Fruit fly (Drosophila melanogaster) whole organism, embryonic: ENCODE data around the gene sra.

Experiments used
- Atf3 ChIP-seq: fragments of 200-800 bp; sonication (Bioruptor generic); optimal IDR thresholded peaks from 3 replicates; lab custom pipeline; 2016; ENCODE audit warnings: missing biosample characterization, missing genetic modification characterization
- CG10209 ChIP-seq: fragments of 200-800 bp; sonication (Bioruptor generic); optimal IDR thresholded peaks from 3 replicates; lab custom pipeline; 2017; ENCODE audit warnings: missing biosample characterization, mild to moderate bottlenecking, missing genetic modification characterization, missing genetic modification reagents
- CG11398 ChIP-seq: fragments of 200-800 bp; sonication (Bioruptor generic); optimal IDR thresholded peaks from 2 replicates; lab custom pipeline; 2016; ENCODE audit warnings: missing biosample characterization, missing genetic modification characterization
- CG12769 ChIP-seq: fragments of 200-800 bp; sonication (Bioruptor generic); optimal IDR thresholded peaks from 2 replicates; lab custom pipeline; 2019; ENCODE audit warnings: missing biosample characterization, mild to moderate bottlenecking, missing genetic modification characterization, moderate library complexity
- CG14050 ChIP-seq: fragments of 200-800 bp; sonication (Bioruptor generic); IDR thresholded peaks from 3 replicates; pipeline ENCODE4 v1.3.6; 2022; ENCODE audit warnings: missing biosample characterization, missing genetic modification characterization
- CG14710 ChIP-seq: fragments of 200-800 bp; sonication (Bioruptor generic); optimal IDR thresholded peaks from 3 replicates; lab custom pipeline; 2019; ENCODE audit warnings: missing biosample characterization, mild to moderate bottlenecking, missing genetic modification characterization, moderate library complexity
- CG14965 ChIP-seq: fragments of 200-800 bp; sonication (Bioruptor generic); optimal IDR thresholded peaks from 2 replicates; lab custom pipeline; 2016; ENCODE audit warnings: missing biosample characterization, missing genetic modification characterization, borderline replicate concordance
- CG15514 ChIP-seq: fragments of 200-800 bp; sonication (Bioruptor generic); optimal IDR thresholded peaks from 3 replicates; lab custom pipeline; 2017; ENCODE audit warnings: missing biosample characterization, missing genetic modification characterization, mild to moderate bottlenecking, moderate library complexity, missing genetic modification reagents
- CG17186 ChIP-seq: fragments of 200-800 bp; sonication (Bioruptor generic); optimal IDR thresholded peaks from 3 replicates; lab custom pipeline; 2017; ENCODE audit warnings: missing biosample characterization, missing genetic modification reagents, missing genetic modification characterization
- CG18262 ChIP-seq: fragments of 200-800 bp; optimal IDR thresholded peaks from 3 replicates; lab custom pipeline; 2019; ENCODE audit warnings: missing biosample characterization, mild to moderate bottlenecking, missing genetic modification characterization, moderate library complexity
- CG30403 ChIP-seq: fragments of 200-800 bp; sonication (Bioruptor generic); optimal IDR thresholded peaks from 3 replicates; lab custom pipeline; 2016; ENCODE audit warnings: missing biosample characterization, missing genetic modification characterization
- CG32767 ChIP-seq: fragments of 200-800 bp; sonication (Bioruptor generic); IDR thresholded peaks from 2 replicates; pipeline ENCODE4 v1.3.6; 2022; ENCODE audit warnings: missing biosample characterization, missing genetic modification characterization
- CG4328 ChIP-seq: fragments of 200-800 bp; sonication (Bioruptor generic); optimal IDR thresholded peaks from 3 replicates; lab custom pipeline; 2017; ENCODE audit warnings: missing biosample characterization, missing genetic modification reagents, missing genetic modification characterization
- CG5180 ChIP-seq: fragments of 200-800 bp; sonication (Bioruptor generic); optimal IDR thresholded peaks from 3 replicates; lab custom pipeline; 2017; ENCODE audit warnings: missing biosample characterization, missing genetic modification characterization, mild to moderate bottlenecking, moderate library complexity, missing genetic modification reagents
- CG7357 ChIP-seq: fragments of 200-800 bp; sonication (Bioruptor generic); IDR thresholded peaks from 3 replicates; pipeline ENCODE4 v1.3.6; 2022; ENCODE audit warnings: missing biosample characterization, missing genetic modification characterization
- CG7556 ChIP-seq: fragments of 200-800 bp; sonication (Bioruptor generic); optimal IDR thresholded peaks from 2 replicates; lab custom pipeline; 2017; ENCODE audit warnings: missing biosample characterization, mild to moderate bottlenecking, missing genetic modification characterization
- CG8924 ChIP-seq: fragments of 200-800 bp; optimal IDR thresholded peaks from 3 replicates; lab custom pipeline; 2019; ENCODE audit warnings: missing biosample characterization, mild to moderate bottlenecking, missing genetic modification characterization, moderate library complexity
- CoRest ChIP-seq: fragments of 200-800 bp; sonication (Bioruptor generic); optimal IDR thresholded peaks from 3 replicates; lab custom pipeline; 2018; ENCODE audit warnings: missing biosample characterization, mild to moderate bottlenecking, missing genetic modification characterization, moderate library complexity
- Dp ChIP-seq: fragments of 200-800 bp; sonication (Bioruptor generic); optimal IDR thresholded peaks from 2 replicates; lab custom pipeline; 2018; ENCODE audit warnings: missing biosample characterization, mild to moderate bottlenecking, missing genetic modification characterization, moderate library complexity
- Elba2 ChIP-seq: fragments of 200-800 bp; sonication (Bioruptor generic); optimal IDR thresholded peaks from 3 replicates; lab custom pipeline; 2016; ENCODE audit warnings: missing biosample characterization, missing genetic modification characterization
- HmgD ChIP-seq: fragments of 200-800 bp; sonication (Bioruptor generic); optimal IDR thresholded peaks from 3 replicates; lab custom pipeline; 2016; ENCODE audit warnings: missing biosample characterization, missing genetic modification characterization
- Hmx ChIP-seq: fragments of 200-800 bp; sonication (Bioruptor generic); optimal IDR thresholded peaks from 2 replicates; lab custom pipeline; 2016; ENCODE audit warnings: missing biosample characterization, missing genetic modification characterization
- Lpt ChIP-seq: fragments of >200 bp; optimal IDR thresholded peaks from 2 replicates; lab custom pipeline; 2018; ENCODE audit warnings: missing biosample characterization, missing genetic modification characterization
- Optix ChIP-seq: fragments of 200-800 bp; sonication (Bioruptor generic); IDR thresholded peaks from 3 replicates; pipeline ENCODE4 v1.3.6; 2022; ENCODE audit warnings: missing biosample characterization, missing genetic modification characterization
- PHDP ChIP-seq: fragments of 200-800 bp; sonication (Bioruptor generic); optimal IDR thresholded peaks from 3 replicates; lab custom pipeline; 2018; ENCODE audit warnings: missing biosample characterization, mild to moderate bottlenecking, missing genetic modification characterization, moderate library complexity
- Ptx1 ChIP-seq: fragments of 200-800 bp; sonication (Bioruptor generic); IDR thresholded peaks from 2 replicates; pipeline ENCODE4 v1.3.6; 2022; ENCODE audit warnings: missing biosample characterization, missing genetic modification characterization
- Sox102F ChIP-seq: fragments of 200-800 bp; sonication (Bioruptor generic); optimal IDR thresholded peaks from 2 replicates; lab custom pipeline; 2018; ENCODE audit warnings: missing biosample characterization, mild to moderate bottlenecking, missing genetic modification characterization, moderate library complexity
- TFAM ChIP-seq: fragments of 200-800 bp; sonication (Bioruptor generic); optimal IDR thresholded peaks from 2 replicates; lab custom pipeline; 2017; ENCODE audit warnings: missing biosample characterization, missing genetic modification characterization, inconsistent platforms
- aop ChIP-seq: fragments of 200-800 bp; sonication (Bioruptor generic); IDR thresholded peaks from 2 replicates; pipeline ENCODE4 v1.3.6; 2022; ENCODE audit warnings: missing biosample characterization, missing genetic modification characterization
- ci ChIP-seq: fragments of 200-800 bp; sonication (Bioruptor generic); IDR thresholded peaks from 3 replicates; pipeline ENCODE4 v1.3.6; 2022; ENCODE audit warnings: missing biosample characterization, missing genetic modification characterization
- dm ChIP-seq: fragments of 200-800 bp; sonication (Bioruptor generic); optimal IDR thresholded peaks from 3 replicates; lab custom pipeline; 2016; ENCODE audit warnings: missing biosample characterization, missing genetic modification characterization
- dmrt11E ChIP-seq: fragments of 200-800 bp; sonication (Bioruptor generic); optimal IDR thresholded peaks from 3 replicates; lab custom pipeline; 2018; ENCODE audit warnings: missing biosample characterization, mild to moderate bottlenecking, missing genetic modification characterization, moderate library complexity
- dysf ChIP-seq: fragments of 200-800 bp; sonication (Bioruptor generic); IDR thresholded peaks from 3 replicates; pipeline ENCODE4 v1.3.6; 2022; ENCODE audit warnings: missing biosample characterization, missing genetic modification characterization
- gro ChIP-seq: fragments of 200-800 bp; sonication (Bioruptor generic); optimal IDR thresholded peaks from 2 replicates; lab custom pipeline; 2016; ENCODE audit warnings: missing biosample characterization, missing genetic modification characterization
- gsb-n ChIP-seq: fragments of 200-800 bp; sonication (Bioruptor generic); optimal IDR thresholded peaks from 3 replicates; lab custom pipeline; 2018; ENCODE audit warnings: missing biosample characterization, mild to moderate bottlenecking, missing genetic modification characterization
- h ChIP-seq: fragments of >200 bp; optimal IDR thresholded peaks from 2 replicates; lab custom pipeline; 2017
- hb ChIP-seq: fragments of 200-800 bp; sonication (Bioruptor generic); IDR thresholded peaks from 3 replicates; pipeline ENCODE4 v1.3.6; 2022; ENCODE audit warnings: missing biosample characterization, missing genetic modification characterization; ENCODE audit not compliant: partially characterized antibody
- kay ChIP-seq: fragments of 200-800 bp; sonication (Bioruptor generic); optimal IDR thresholded peaks from 2 replicates; lab custom pipeline; 2016; ENCODE audit warnings: missing biosample characterization, missing genetic modification characterization
- lola ChIP-seq, 3 experiments: fragments of >200 bp in 2 of 3; fragments of 200-800 bp in 1 of 3; sonication (Bioruptor generic) in 1 of 3; optimal IDR thresholded peaks; 2 replicates each; lab custom pipeline; 2017 to 2019; ENCODE audit warnings: missing biosample characterization in 3 of 3, missing genetic modification characterization in 3 of 3, mild to moderate bottlenecking in 1 of 3, moderate library complexity in 1 of 3
- mirr ChIP-seq: fragments of 200-800 bp; sonication (Bioruptor generic); optimal IDR thresholded peaks from 3 replicates; lab custom pipeline; 2018; ENCODE audit warnings: missing biosample characterization, mild to moderate bottlenecking, missing genetic modification characterization
- pho ChIP-seq: fragments of 200-800 bp; sonication (Bioruptor generic); optimal IDR thresholded peaks from 2 replicates; lab custom pipeline; 2016; ENCODE audit warnings: missing biosample characterization, missing genetic modification characterization
- phol ChIP-seq: fragments of 200-800 bp; sonication (Bioruptor generic); optimal IDR thresholded peaks from 3 replicates; lab custom pipeline; 2018; ENCODE audit warnings: missing biosample characterization, mild to moderate bottlenecking, missing genetic modification characterization, moderate library complexity
- pum ChIP-seq: fragments of 200-800 bp; sonication (Bioruptor generic); optimal IDR thresholded peaks from 2 replicates; lab custom pipeline; 2016; ENCODE audit warnings: missing biosample characterization, missing genetic modification characterization
- rib ChIP-seq: fragments of 200-800 bp; sonication (Bioruptor generic); IDR thresholded peaks from 2 replicates; pipeline ENCODE4 v1.3.6; 2022; ENCODE audit warnings: missing biosample characterization, missing genetic modification characterization
- scrt ChIP-seq: fragments of 200-800 bp; sonication (Bioruptor generic); optimal IDR thresholded peaks from 2 replicates; lab custom pipeline; 2018; ENCODE audit warnings: missing biosample characterization, mild to moderate bottlenecking, missing genetic modification characterization, moderate library complexity
- ssp ChIP-seq: fragments of 200-800 bp; sonication (Bioruptor generic); IDR thresholded peaks from 2 replicates; pipeline ENCODE4 v1.3.6; 2022; ENCODE audit warnings: missing biosample characterization, missing genetic modification characterization
- tio ChIP-seq: fragments of 200-800 bp; sonication (Bioruptor generic); optimal IDR thresholded peaks from 2 replicates; lab custom pipeline; 2017; ENCODE audit warnings: missing biosample characterization, missing genetic modification characterization, inconsistent platforms
- vvl ChIP-seq: fragments of 200-800 bp; sonication (Bioruptor generic); IDR thresholded peaks from 2 replicates; pipeline ENCODE4 v1.3.6; 2022; ENCODE audit warnings: missing biosample characterization, missing genetic modification characterization
- zf30C ChIP-seq: fragments of 200-800 bp; sonication (Bioruptor generic); optimal IDR thresholded peaks from 3 replicates; lab custom pipeline; 2018; ENCODE audit warnings: missing biosample characterization, mild to moderate bottlenecking, missing genetic modification characterization

The sra gene

dm6 chr3R:16231385-16232307, 44.8 kb downstream of the sra start (continued):
- peak; percentile 42 for TF ChIP-seq pho (GFP tag; lab: Kevin White, UChicago)
- peak; percentile 39 for TF ChIP-seq scrt (GFP tag; lab: Kevin White, UChicago)
- TF ChIP-seq Ptx1 (GFP tag; lab: Robert Waterston, UW), result no peak
- TF ChIP-seq CG14710, result peak; percentile 77
- peak; percentile 20 for TF ChIP-seq mirr
- peak; percentile 68 for TF ChIP-seq tio (GFP tag; lab: Kevin White, UChicago)
- no peak for TF ChIP-seq Hmx (GFP tag; lab: Kevin White, UChicago)
- TF ChIP-seq Elba2 (GFP tag; lab: Kevin White, UChicago), result no peak
- peak; percentile 65 for TF ChIP-seq PHDP (tag; lab: Kevin White, UChicago)
- TF ChIP-seq CG18262 (tag; lab: Kevin White, UChicago), result peak; percentile 82
- peak; percentile 66 for TF ChIP-seq CG5180 (GFP tag; lab: Kevin White, UChicago)
- no peak for TF ChIP-seq Dp (GFP tag; lab: Kevin White, UChicago)
- TF ChIP-seq phol (tag; lab: Kevin White, UChicago), result peak; percentile 86
- peak; percentile 66 for TF ChIP-seq CG11398 (GFP tag; lab: Kevin White, UChicago)
- peak; percentile 39 for TF ChIP-seq CG17186
- TF ChIP-seq dysf, result no peak
- TF ChIP-seq CG14965 (GFP tag; lab: Kevin White, UChicago), result no peak
- TF ChIP-seq rib (GFP tag; lab: Robert Waterston, UW), result no peak
- no peak for TF ChIP-seq aop (GFP tag; lab: Robert Waterston, UW)
- peak; percentile 12 for TF ChIP-seq TFAM (GFP tag; lab: Kevin White, UChicago)
- TF ChIP-seq vvl (GFP tag; lab: Robert Waterston, UW), result no peak
- no peak for TF ChIP-seq ci
- peak; percentile 38 for TF ChIP-seq CG4328
- TF ChIP-seq CG30403 (GFP tag; lab: Kevin White, UChicago), result peak; percentile 77
- TF ChIP-seq Sox102F (GFP tag; lab: Kevin White, UChicago), result peak; percentile 77
- peak; percentile 70 for TF ChIP-seq Atf3 (GFP tag; lab: Kevin White, UChicago)
- TF ChIP-seq CG7357, result peak; percentile 65; the same call in 1 of the 3 replicates
- no peak for TF ChIP-seq Lpt (GFP tag; lab: Kevin White, UChicago)
- TF ChIP-seq CoRest (tag; lab: Kevin White, UChicago), result peak; percentile 85
- peak; percentile 51 for TF ChIP-seq CG15514 (GFP tag; lab: Kevin White, UChicago)
- no peak for TF ChIP-seq h (lab: Kevin White, UChicago)
- TF ChIP-seq dm, result peak; percentile 46
- TF ChIP-seq CG7556 (GFP tag; lab: Kevin White, UChicago), result peak; percentile 80
- TF ChIP-seq zf30C (GFP tag; lab: Kevin White, UChicago), result no peak
- TF ChIP-seq CG8924, result peak; percentile 82
- no peak for TF ChIP-seq CG32767 (GFP tag; lab: Robert Waterston, UW)
- TF ChIP-seq lola (GFP tag; optimal IDR thresholded peaks at IDR 0.05; lab: Kevin White, UChicago), result peak in 1 of 3 experiments; percentile 82
- TF ChIP-seq CG14050 (GFP tag; lab: Robert Waterston, UW), result no peak
- no peak for TF ChIP-seq hb (GFP tag; lab: Robert Waterston, UW)
- TF ChIP-seq CG10209 (GFP tag; lab: Kevin White, UChicago), result peak; percentile 84
- TF ChIP-seq kay (GFP tag; lab: Kevin White, UChicago), result peak; percentile 23
- peak; percentile 75 for TF ChIP-seq dmrt11E (tag; lab: Kevin White, UChicago)
- TF ChIP-seq Optix, result no peak
- TF ChIP-seq HmgD (GFP tag; lab: Kevin White, UChicago), result peak; percentile 6
- TF ChIP-seq gsb-n, result peak; percentile 52
- no peak for TF ChIP-seq gro
- no peak for TF ChIP-seq ssp (GFP tag; lab: Robert Waterston, UW)
- TF ChIP-seq pum (GFP tag; lab: Kevin White, UChicago), result peak; percentile 73
- peak; percentile 39 for TF ChIP-seq CG12769 (tag; lab: Kevin White, UChicago)
